Worm (Caenorhabditis elegans) whole organism, early embryonic: ENCODE results near the gene unc-24.
A peak's percentile ranks its signal among the peaks of the same experiment; 100 is the strongest.

Source experiments
- B0310.2 ChIP-seq: sonication (generic microtip); optimal IDR thresholded peaks from 2 replicates; lab custom pipeline; 2016; ENCODE audit warnings: mild to moderate bottlenecking, missing genetic modification characterization, missing compliant biosample characterization
- F13C5.2 ChIP-seq: sonication (generic microtip); optimal IDR thresholded peaks from 2 replicates; lab custom pipeline; 2017; ENCODE audit warnings: mild to moderate bottlenecking, missing genetic modification characterization, inconsistent platforms, missing compliant biosample characterization
- aly-1 ChIP-seq: sonication (generic microtip); optimal IDR thresholded peaks from 2 replicates; lab custom pipeline; 2016; ENCODE audit warnings: missing genetic modification characterization, missing compliant biosample characterization
- ama-1 ChIP-seq: fragments of 150-350 bp; optimal IDR thresholded peaks from 2 replicates; lab custom pipeline; 2014
- ceh-13 ChIP-seq: fragments of 200-800 bp; sonication (Bioruptor generic); optimal IDR thresholded peaks from 2 replicates; lab custom pipeline; 2018; ENCODE audit warnings: mild to moderate bottlenecking, missing genetic modification characterization, missing compliant biosample characterization
- ceh-36 ChIP-seq: sonication (generic microtip); optimal IDR thresholded peaks from 2 replicates; lab custom pipeline; 2016; ENCODE audit warnings: missing genetic modification characterization, inconsistent platforms, missing compliant biosample characterization
- ets-7 ChIP-seq: sonication (generic microtip); optimal IDR thresholded peaks from 2 replicates; lab custom pipeline; 2016; ENCODE audit warnings: missing genotype, missing genetic modification characterization, missing compliant biosample characterization
- flt-1 ChIP-seq: fragments of 200-800 bp; sonication (Bioruptor generic); IDR thresholded peaks from 2 replicates; pipeline ENCODE4 v1.3.6; 2022; ENCODE audit warnings: missing genetic modification characterization, missing compliant biosample characterization
- hmbx-1 ChIP-seq: sonication (generic microtip); optimal IDR thresholded peaks from 2 replicates; lab custom pipeline; 2016; ENCODE audit warnings: mild to moderate bottlenecking, missing genetic modification characterization, missing compliant biosample characterization
- hmg-4 ChIP-seq: fragments of 200-800 bp; sonication (Bioruptor generic); optimal IDR thresholded peaks from 2 replicates; lab custom pipeline; 2018; ENCODE audit warnings: mild to moderate bottlenecking, missing genetic modification characterization, missing compliant biosample characterization
- hnd-1 ChIP-seq: sonication (generic microtip); optimal IDR thresholded peaks from 2 replicates; lab custom pipeline; 2016; ENCODE audit warnings: missing genetic modification characterization, missing compliant biosample characterization
- pes-1 ChIP-seq: fragments of 200-800 bp; sonication (Bioruptor generic); IDR thresholded peaks from 2 replicates; pipeline ENCODE4 v1.3.6; 2022; ENCODE audit warnings: missing genetic modification reagents, missing genetic modification characterization, missing compliant biosample characterization
- scrt-1 ChIP-seq: fragments of 200-800 bp; sonication (Bioruptor generic); IDR thresholded peaks from 2 replicates; pipeline ENCODE4 v1.3.6; 2022; ENCODE audit warnings: missing genetic modification characterization, missing compliant biosample characterization
- sea-1 ChIP-seq: fragments of 200-800 bp; sonication (Bioruptor generic); conservative IDR thresholded peaks from 2 replicates; pipeline ENCODE4 v1.3.6; 2022; ENCODE audit warnings: missing genetic modification characterization, missing compliant biosample characterization
- tbx-11 ChIP-seq: fragments of 200-800 bp; sonication (Bioruptor generic); IDR thresholded peaks from 2 replicates; pipeline ENCODE4 v1.3.6; 2022; ENCODE audit warnings: missing genetic modification characterization, missing compliant biosample characterization
- tbx-37 ChIP-seq: fragments of 200-800 bp; sonication (Bioruptor generic); conservative IDR thresholded peaks from 2 replicates; pipeline ENCODE4 v1.3.6; 2022; ENCODE audit warnings: missing genetic modification reagents, missing genetic modification characterization, missing compliant biosample characterization
- tra-4 ChIP-seq: sonication (generic microtip); optimal IDR thresholded peaks from 2 replicates; lab custom pipeline; 2017; ENCODE audit warnings: missing genetic modification characterization, missing compliant biosample characterization

Gene unc-24

ce11 chrIV:7961889-7962342 is 17.8 kb upstream of the unc-24 start:
- TF ChIP-seq hnd-1 (no peak), ceh-13 (no peak), ets-7 (tag; lab: Kevin White, UChicago) (no peak), ceh-36 (no peak), F13C5.2 (tag; lab: Kevin White, UChicago) (no peak), pes-1 (GFP tag; lab: Robert Waterston, UW) (no peak), scrt-1 (GFP tag; lab: Robert Waterston, UW) (no peak), flt-1 (GFP tag; lab: Robert Waterston, UW) (no peak), aly-1 (tag; lab: Kevin White, UChicago) (no peak), hmg-4 (GFP tag; lab: Kevin White, UChicago) (no peak), B0310.2 (no peak), tra-4 (no peak), ama-1 (lab: Kevin White, UChicago) (no peak)

DNA sequence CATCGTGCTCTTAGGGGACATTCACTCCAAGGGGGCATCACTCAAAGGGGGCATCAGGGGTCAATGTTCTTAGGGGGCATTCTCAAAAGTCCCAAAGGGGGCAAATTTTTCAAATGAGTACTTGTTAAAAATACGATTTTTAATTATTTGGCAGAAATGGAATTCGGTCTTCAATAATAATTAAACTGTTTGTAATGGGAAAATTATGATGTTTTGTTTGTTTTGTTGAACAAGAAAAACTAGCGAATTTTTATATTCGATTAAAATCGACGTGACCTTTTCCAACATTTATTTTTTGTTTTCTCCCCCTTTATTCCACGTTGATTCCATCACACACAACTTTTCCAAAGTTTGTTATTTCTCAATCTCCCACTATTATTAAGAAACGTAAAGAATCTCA is 12.7 kb upstream of the unc-24 start, which contains the start of gene F57H12.5:
F57H12.5 (plus strand) TSS at position 301 of the 400 bp plus-strand sequence.
- TF ChIP-seq tbx-11 (GFP tag; lab: Robert Waterston, UW), result no peak
- no peak for TF ChIP-seq scrt-1 (GFP tag; lab: Robert Waterston, UW)
- TF ChIP-seq flt-1 (GFP tag; lab: Robert Waterston, UW), result no peak
- no peak for TF ChIP-seq hnd-1
- TF ChIP-seq pes-1 (GFP tag; lab: Robert Waterston, UW), result no peak
- no peak for TF ChIP-seq hmg-4 (GFP tag; lab: Kevin White, UChicago)
- no peak for TF ChIP-seq ceh-13
- TF ChIP-seq hmbx-1 (tag; lab: Kevin White, UChicago), result no peak
- no peak for TF ChIP-seq ceh-36
- no peak for TF ChIP-seq sea-1
- TF ChIP-seq aly-1 (tag; lab: Kevin White, UChicago), result no peak
- no peak for TF ChIP-seq tbx-37

DNA sequence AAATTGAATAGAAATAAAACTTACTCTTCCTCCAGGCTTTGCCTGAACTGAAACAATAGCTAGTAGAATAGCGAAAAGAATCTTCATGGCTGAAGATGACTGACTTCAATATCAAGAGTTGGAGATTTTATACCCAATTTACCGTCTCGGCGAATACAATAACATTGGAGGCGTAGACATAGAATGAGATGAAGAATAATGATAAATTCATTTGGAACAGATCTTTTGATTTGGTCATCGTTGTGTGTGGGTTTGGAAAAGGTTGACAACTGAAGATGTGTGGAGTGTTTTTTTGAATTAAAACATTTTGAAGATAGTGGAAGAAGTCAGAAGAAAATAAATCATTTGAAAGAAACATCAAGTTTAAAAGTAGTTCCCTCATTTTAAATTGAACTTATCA is 3.5 kb upstream of the unc-24 start, which contains the start of gene F57H12.6:
F57H12.6 (minus strand) TSS at position 101 of the 400 bp plus-strand sequence.
- no peak for TF ChIP-seq ets-7 (tag; lab: Kevin White, UChicago)
- TF ChIP-seq pes-1 (GFP tag; lab: Robert Waterston, UW), result no peak
- TF ChIP-seq ceh-36, result no peak
- TF ChIP-seq hmg-4 (GFP tag; lab: Kevin White, UChicago), result no peak
- TF ChIP-seq flt-1 (GFP tag; lab: Robert Waterston, UW), result no peak
- no peak for TF ChIP-seq hmbx-1 (tag; lab: Kevin White, UChicago)
- TF ChIP-seq tra-4, result no peak
- no peak for TF ChIP-seq ama-1 (lab: Kevin White, UChicago)
- no peak for TF ChIP-seq aly-1 (tag; lab: Kevin White, UChicago)
- no peak for TF ChIP-seq ceh-13
- no peak for TF ChIP-seq tbx-37
- TF ChIP-seq sea-1, result no peak
- TF ChIP-seq scrt-1 (GFP tag; lab: Robert Waterston, UW), result no peak
- no peak for TF ChIP-seq B0310.2
- no peak for TF ChIP-seq F13C5.2 (tag; lab: Kevin White, UChicago)

DNA sequence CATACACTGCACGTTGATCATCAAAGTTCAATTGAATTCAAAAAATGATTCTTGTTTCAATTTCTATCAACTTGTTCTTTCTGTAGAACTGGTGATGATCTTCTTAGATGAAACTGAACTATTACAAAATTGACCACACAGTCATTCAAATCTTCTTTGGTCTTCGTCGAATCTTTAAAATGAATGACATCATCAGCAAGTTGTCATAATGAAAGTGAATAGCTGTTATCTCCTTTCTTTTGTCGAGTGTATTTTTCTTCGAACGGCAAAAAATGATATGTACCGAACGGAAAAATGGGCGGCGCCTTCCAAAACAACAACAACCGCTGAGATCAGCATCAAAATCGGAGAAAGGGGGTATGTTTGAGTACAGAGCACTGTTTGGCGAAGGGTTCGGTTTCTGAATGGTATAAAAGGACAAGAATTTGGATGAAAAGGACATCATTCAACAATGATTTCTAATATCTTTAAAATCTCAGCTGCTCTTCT is 2.2 kb upstream of the unc-24 start, which contains the start of gene ora-1:
ora-1 (plus strand) TSS at position 439 of the 489 bp plus-strand sequence.
- TF ChIP-seq tbx-11 (GFP tag; lab: Robert Waterston, UW) (no peak), tbx-37 (no peak), B0310.2 (no peak), tra-4 (no peak), hmbx-1 (tag; lab: Kevin White, UChicago) (no peak), hnd-1 (no peak), ceh-36 (no peak)

DNA sequence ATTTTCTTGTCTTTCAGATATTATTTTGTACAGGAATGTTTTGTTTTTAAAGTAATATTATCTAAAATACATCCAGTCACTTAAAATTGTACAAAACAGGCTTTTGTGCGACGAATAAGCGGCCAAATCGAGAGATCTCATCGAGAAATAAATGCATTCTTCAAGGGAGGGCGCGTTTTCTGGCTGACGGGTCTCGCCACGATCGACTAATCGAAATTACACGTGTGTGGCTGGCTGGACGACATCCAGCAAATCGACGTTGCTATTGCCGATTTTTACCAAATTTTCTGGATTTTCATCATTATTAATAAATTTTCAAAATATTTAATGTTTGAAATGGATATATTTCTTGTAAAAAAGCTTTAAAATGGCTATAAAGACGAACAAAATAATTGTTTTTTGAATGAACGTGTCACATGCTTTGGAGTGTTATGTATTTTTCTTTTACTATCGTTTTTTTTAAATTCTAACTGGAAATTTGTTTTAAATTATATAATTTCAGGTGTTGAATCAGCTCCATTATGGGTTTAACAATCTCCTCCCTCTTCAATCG is 2.4 kb downstream of the unc-24 start, which contains the start of gene arf-5:
arf-5 (plus strand) TSS at position 503 of the 553 bp plus-strand sequence.
- TF ChIP-seq F13C5.2 (tag; lab: Kevin White, UChicago), result no peak
- TF ChIP-seq B0310.2, result no peak
- no peak for TF ChIP-seq ama-1 (lab: Kevin White, UChicago)
- no peak for TF ChIP-seq flt-1 (GFP tag; lab: Robert Waterston, UW)
- no peak for TF ChIP-seq ets-7 (tag; lab: Kevin White, UChicago)
- no peak for TF ChIP-seq ceh-13
- TF ChIP-seq tra-4, result no peak
- TF ChIP-seq tbx-37, result no peak
- no peak for TF ChIP-seq aly-1 (tag; lab: Kevin White, UChicago)
- TF ChIP-seq hmg-4 (GFP tag; lab: Kevin White, UChicago), result no peak
- TF ChIP-seq scrt-1 (GFP tag; lab: Robert Waterston, UW), result no peak
- no peak for TF ChIP-seq sea-1

DNA sequence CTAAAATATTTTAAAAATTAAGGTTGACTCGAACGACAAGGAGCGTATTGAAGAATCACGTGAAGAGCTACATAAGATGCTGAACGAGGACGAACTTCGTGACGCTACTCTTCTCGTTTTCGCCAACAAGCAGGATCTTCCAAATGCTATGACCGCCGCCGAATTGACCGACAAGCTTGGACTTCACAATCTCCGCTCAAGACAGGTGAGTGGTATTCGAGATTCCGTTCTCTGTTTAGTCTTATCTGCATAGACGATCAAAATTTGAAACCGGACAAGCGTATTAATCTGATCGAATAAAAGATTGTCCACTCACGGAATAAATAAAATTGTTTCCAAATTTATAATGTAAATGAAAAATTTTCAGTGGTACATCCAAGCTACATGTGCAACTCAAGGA is 3.4 kb downstream of the unc-24 start:
- no peak for TF ChIP-seq hmg-4 (GFP tag; lab: Kevin White, UChicago)
- TF ChIP-seq B0310.2, result no peak
- no peak for TF ChIP-seq flt-1 (GFP tag; lab: Robert Waterston, UW)
- TF ChIP-seq hnd-1, result no peak
- no peak for TF ChIP-seq scrt-1 (GFP tag; lab: Robert Waterston, UW)
- TF ChIP-seq sea-1, result no peak
- no peak for TF ChIP-seq ama-1 (lab: Kevin White, UChicago)
- TF ChIP-seq tbx-11 (GFP tag; lab: Robert Waterston, UW), result no peak
- TF ChIP-seq tra-4, result no peak
- no peak for TF ChIP-seq ceh-13
- no peak for TF ChIP-seq F13C5.2 (tag; lab: Kevin White, UChicago)
- TF ChIP-seq hmbx-1 (tag; lab: Kevin White, UChicago), result no peak
- no peak for TF ChIP-seq ets-7 (tag; lab: Kevin White, UChicago)
- TF ChIP-seq aly-1 (tag; lab: Kevin White, UChicago), result no peak
- no peak for TF ChIP-seq tbx-37
- no peak for TF ChIP-seq pes-1 (GFP tag; lab: Robert Waterston, UW)
- no peak for TF ChIP-seq ceh-36

- TF ChIP-seq flt-1 (GFP tag; lab: Robert Waterston, UW) (no peak), pes-1 (GFP tag; lab: Robert Waterston, UW) (no peak), hmbx-1 (tag; lab: Kevin White, UChicago) (no peak), ceh-36 (no peak), tbx-37 (no peak), hmg-4 (GFP tag; lab: Kevin White, UChicago) (no peak), ama-1 (lab: Kevin White, UChicago) (peak; percentile 55), F13C5.2 (tag; lab: Kevin White, UChicago) (no peak)
These were observed 4.2 kb downstream of the unc-24 start for ce11 chrIV:7983728-7984346.
